Worm (Caenorhabditis elegans): ENCODE measurements around the gene srw-15.

- TF ChIP-seq lsy-2 (tag; optimal IDR thresholded peaks at IDR 0.05), result no peak
- no peak for TF ChIP-seq pha-4 (tag; optimal IDR thresholded peaks at IDR 0.05)
- no peak for TF ChIP-seq ceh-83 (GFP tag; optimal IDR thresholded peaks at IDR 0.05)
- no peak for TF ChIP-seq mep-1 (tag; optimal IDR thresholded peaks at IDR 0.05)
- TF ChIP-seq snpc-4 (tag; optimal IDR thresholded peaks at IDR 0.05), result no peak
- no peak for TF ChIP-seq elt-3 (tag; optimal IDR thresholded peaks at IDR 0.05)
- no peak for TF ChIP-seq nhr-237 (tag; optimal IDR thresholded peaks at IDR 0.05)
- no peak for TF ChIP-seq ces-1 (GFP tag; optimal IDR thresholded peaks at IDR 0.05)
- no peak for TF ChIP-seq unc-62 (GFP tag; optimal IDR thresholded peaks at IDR 0.05)
- no peak for TF ChIP-seq cnd-1 (tag; optimal IDR thresholded peaks at IDR 0.05)
- no peak for TF ChIP-seq bed-3 (GFP tag; optimal IDR thresholded peaks at IDR 0.05)
- no peak for TF ChIP-seq nhr-28 (tag; optimal IDR thresholded peaks at IDR 0.05)
- no peak for TF ChIP-seq ztf-11 (tag; optimal IDR thresholded peaks at IDR 0.05)
- no peak for TF ChIP-seq elt-1 (tag; optimal IDR thresholded peaks at IDR 0.05; ENCODE audit: borderline replicate concordance, insufficient read depth)
These were observed 30.6 kb upstream of the srw-15 start, which contains the start of gene Y75B12B.10 for ce11 chrV:15199768-15200167.
